Worm (Caenorhabditis elegans) whole organism, late embryonic: ENCODE data around the gene ntl-2.

ENCODE experiments used
- C38D4.7 ChIP-seq: fragments of 200-800 bp; sonication (Bioruptor generic); optimal IDR thresholded peaks from 2 replicates; lab custom pipeline; 2018; ENCODE audit warnings: mild to moderate bottlenecking, missing genetic modification characterization, moderate library complexity, missing compliant biosample characterization
- K02D7.2 ChIP-seq: sonication (generic microtip); optimal IDR thresholded peaks from 2 replicates; lab custom pipeline; 2017; ENCODE audit warnings: mild to moderate bottlenecking, missing genetic modification characterization, missing compliant biosample characterization
- ahr-1 ChIP-seq: sonication (generic microtip); optimal IDR thresholded peaks from 2 replicates; lab custom pipeline; 2016; ENCODE audit warnings: missing genetic modification characterization, missing compliant biosample characterization
- ama-1 ChIP-seq: fragments of 150-350 bp; optimal IDR thresholded peaks from 2 replicates; lab custom pipeline; 2014
- ceh-18 ChIP-seq: sonication (generic microtip); optimal IDR thresholded peaks from 2 replicates; lab custom pipeline; 2016; ENCODE audit warnings: missing genetic modification characterization, missing compliant biosample characterization
- ceh-19 ChIP-seq: fragments of 200-800 bp; sonication (Bioruptor generic); optimal IDR thresholded peaks from 2 replicates; lab custom pipeline; 2018; ENCODE audit warnings: mild to moderate bottlenecking, missing genetic modification characterization, missing compliant biosample characterization
- ceh-2 ChIP-seq: sonication (generic microtip); optimal IDR thresholded peaks from 2 replicates; lab custom pipeline; 2016; ENCODE audit warnings: missing genotype, missing genetic modification characterization, missing compliant biosample characterization
- ceh-31 ChIP-seq: sonication (generic microtip); optimal IDR thresholded peaks from 2 replicates; lab custom pipeline; 2016; ENCODE audit warnings: missing genetic modification characterization, missing compliant biosample characterization
- ceh-34 ChIP-seq: sonication (generic microtip); optimal IDR thresholded peaks from 2 replicates; lab custom pipeline; 2016; ENCODE audit warnings: mild to moderate bottlenecking, missing genetic modification characterization, missing compliant biosample characterization
- ceh-45 ChIP-seq: fragments of 200-800 bp; sonication (Bioruptor generic); IDR thresholded peaks from 2 replicates; pipeline ENCODE4 v1.3.6; 2022; ENCODE audit warnings: missing genetic modification reagents, missing genetic modification characterization, missing compliant biosample characterization
- dmd-4 ChIP-seq: sonication (generic microtip); optimal IDR thresholded peaks from 2 replicates; lab custom pipeline; 2016; ENCODE audit warnings: borderline replicate concordance, missing genetic modification characterization, missing compliant biosample characterization
- dve-1 ChIP-seq: sonication (generic microtip); optimal IDR thresholded peaks from 2 replicates; lab custom pipeline; 2017; ENCODE audit warnings: antibody characterized with exemption, mild to moderate bottlenecking, missing genetic modification characterization, missing compliant biosample characterization
- ets-4 ChIP-seq: sonication (generic microtip); optimal IDR thresholded peaks from 2 replicates; lab custom pipeline; 2016; ENCODE audit warnings: missing genetic modification characterization, missing compliant biosample characterization
- fax-1 ChIP-seq: sonication (generic microtip); optimal IDR thresholded peaks from 2 replicates; lab custom pipeline; 2016; ENCODE audit warnings: missing genotype, missing genetic modification characterization, missing compliant biosample characterization
- fkh-10 ChIP-seq: fragments of 150-350 bp; optimal IDR thresholded peaks from 2 replicates; lab custom pipeline; 2014; ENCODE audit warnings: missing biosample characterization, missing genetic modification reagents, missing genetic modification characterization
- gmeb-2 ChIP-seq: sonication (generic microtip); optimal IDR thresholded peaks from 2 replicates; lab custom pipeline; 2016; ENCODE audit warnings: missing genetic modification characterization, inconsistent platforms, missing compliant biosample characterization
- hlh-30 ChIP-seq: sonication (generic microtip); optimal IDR thresholded peaks from 2 replicates; lab custom pipeline; 2017; ENCODE audit warnings: antibody characterized with exemption, missing genetic modification characterization, missing compliant biosample characterization; ENCODE audit not compliant: insufficient read depth
- hlh-6 ChIP-seq: sonication (generic microtip); optimal IDR thresholded peaks from 2 replicates; lab custom pipeline; 2016; ENCODE audit warnings: missing genotype, missing genetic modification characterization, missing compliant biosample characterization
- lim-6 ChIP-seq: sonication (generic microtip); optimal IDR thresholded peaks from 2 replicates; lab custom pipeline; 2016; ENCODE audit warnings: missing genetic modification characterization, missing compliant biosample characterization
- lin-11 ChIP-seq: fragments of 200-800 bp; sonication (Bioruptor generic); optimal IDR thresholded peaks from 2 replicates; lab custom pipeline; 2018; ENCODE audit warnings: mild to moderate bottlenecking, missing genetic modification characterization, missing compliant biosample characterization
- nhr-232 ChIP-seq: sonication (generic microtip); optimal IDR thresholded peaks from 2 replicates; lab custom pipeline; 2016; ENCODE audit warnings: missing genetic modification characterization, missing compliant biosample characterization
- npax-4 ChIP-seq: sonication (generic microtip); optimal IDR thresholded peaks from 2 replicates; lab custom pipeline; 2016; ENCODE audit warnings: missing genetic modification characterization, missing compliant biosample characterization
- odd-2 ChIP-seq: sonication (generic microtip); optimal IDR thresholded peaks from 2 replicates; lab custom pipeline; 2017; ENCODE audit warnings: antibody characterized with exemption, mild to moderate bottlenecking, missing genetic modification characterization, missing compliant biosample characterization
- pat-9 ChIP-seq: fragments of 200-800 bp; sonication (Bioruptor generic); optimal IDR thresholded peaks from 2 replicates; lab custom pipeline; 2018; ENCODE audit warnings: mild to moderate bottlenecking, missing genetic modification characterization, moderate library complexity, missing compliant biosample characterization
- pax-1 ChIP-seq: fragments of 150-350 bp; optimal IDR thresholded peaks from 2 replicates; lab custom pipeline; 2014; ENCODE audit warnings: missing biosample characterization, missing genetic modification characterization
- pha-2 ChIP-seq: sonication (generic microtip); optimal IDR thresholded peaks from 2 replicates; lab custom pipeline; 2017; ENCODE audit warnings: mild to moderate bottlenecking, missing genetic modification characterization, missing compliant biosample characterization
- pha-4 ChIP-seq: fragments of 150-350 bp; optimal IDR thresholded peaks from 2 replicates; lab custom pipeline; 2018; ENCODE audit warnings: missing biosample characterization, missing genetic modification reagents, missing genetic modification characterization
- pqm-1 ChIP-seq: sonication (generic microtip); optimal IDR thresholded peaks from 2 replicates; lab custom pipeline; 2016; ENCODE audit warnings: missing genetic modification characterization, missing compliant biosample characterization
- rnt-1 ChIP-seq: sonication (generic microtip); optimal IDR thresholded peaks from 2 replicates; lab custom pipeline; 2016; ENCODE audit warnings: missing genetic modification characterization, missing compliant biosample characterization
- sdc-2 ChIP-seq: sonication (generic microtip); optimal IDR thresholded peaks from 2 replicates; lab custom pipeline; 2016; ENCODE audit warnings: missing genotype, missing genetic modification characterization, missing compliant biosample characterization
- sox-2 ChIP-seq: fragments of 200-800 bp; sonication (Bioruptor generic); IDR thresholded peaks from 2 replicates; pipeline ENCODE4 v1.3.6; 2022; ENCODE audit warnings: missing genetic modification reagents, missing genetic modification characterization, missing compliant biosample characterization
- tbx-2 ChIP-seq: sonication (generic microtip); optimal IDR thresholded peaks from 2 replicates; lab custom pipeline; 2016; ENCODE audit warnings: missing genetic modification characterization, missing compliant biosample characterization
- tbx-7 ChIP-seq: sonication (generic microtip); optimal IDR thresholded peaks from 2 replicates; lab custom pipeline; 2016; ENCODE audit warnings: missing genotype, missing genetic modification characterization, missing compliant biosample characterization
- unc-42 ChIP-seq: sonication (generic microtip); optimal IDR thresholded peaks from 2 replicates; lab custom pipeline; 2016; ENCODE audit warnings: missing genotype, missing genetic modification characterization, missing compliant biosample characterization
- unc-55 ChIP-seq: sonication (generic microtip); optimal IDR thresholded peaks from 2 replicates; lab custom pipeline; 2017; ENCODE audit warnings: missing biosample characterization, missing genetic modification reagents, missing genetic modification characterization

The ntl-2 gene

DNA sequence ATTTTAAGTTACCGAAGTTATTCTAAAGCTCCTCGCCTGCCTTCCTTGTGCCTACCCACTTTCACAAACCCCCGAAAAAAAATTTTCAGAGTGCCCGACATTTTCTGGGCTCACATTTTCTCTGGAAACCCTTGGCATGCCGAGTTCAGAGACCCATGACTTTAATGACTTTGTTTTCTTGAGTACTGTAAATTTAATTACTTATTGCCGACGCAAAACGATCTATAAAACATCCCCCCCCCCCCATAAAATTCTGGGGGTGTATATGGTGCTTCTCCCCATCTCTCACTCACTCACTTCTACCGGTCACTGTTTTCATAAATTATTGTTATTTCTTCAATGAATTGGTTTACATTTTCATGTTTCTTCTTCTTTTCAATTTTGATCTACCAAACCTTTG, 8.3 kb downstream of the ntl-2 start, which contains the start of gene try-9:
Gene try-9, plus strand, starts transcription at position 301 of the 400 bp plus-strand sequence.
- TF ChIP-seq pha-2 (tag; lab: Kevin White, UChicago), result no peak
- no peak for TF ChIP-seq tbx-7 (tag; lab: Kevin White, UChicago)
- TF ChIP-seq dve-1 (tag; lab: Kevin White, UChicago), result no peak
- TF ChIP-seq ceh-2, result no peak
- TF ChIP-seq, all 69 proteins: peak for 0

DNA sequence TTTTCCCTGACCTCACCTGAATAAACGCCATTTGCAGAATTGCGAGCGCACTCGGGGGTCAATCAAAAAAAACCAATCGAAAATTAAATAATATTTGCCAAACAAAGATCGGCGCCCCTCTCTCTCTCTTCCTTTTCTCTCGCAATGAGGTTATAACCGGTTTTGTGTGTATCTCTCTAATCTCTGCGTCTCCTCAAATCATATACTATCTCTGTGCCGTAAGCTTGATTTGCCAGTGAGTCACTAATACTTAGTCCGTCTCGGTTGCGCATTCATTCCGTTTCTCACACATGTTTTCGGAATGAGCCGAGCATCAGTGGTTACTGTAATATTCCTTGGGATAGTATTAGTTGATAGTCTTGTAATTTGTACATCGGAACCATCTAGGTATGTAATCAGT, 14.2 kb downstream of the ntl-2 start:
- no peak for TF ChIP-seq rnt-1
- no peak for TF ChIP-seq npax-4 (tag; lab: Kevin White, UChicago)
- no peak for TF ChIP-seq unc-55 (GFP tag; lab: Kevin White, UChicago)

DNA sequence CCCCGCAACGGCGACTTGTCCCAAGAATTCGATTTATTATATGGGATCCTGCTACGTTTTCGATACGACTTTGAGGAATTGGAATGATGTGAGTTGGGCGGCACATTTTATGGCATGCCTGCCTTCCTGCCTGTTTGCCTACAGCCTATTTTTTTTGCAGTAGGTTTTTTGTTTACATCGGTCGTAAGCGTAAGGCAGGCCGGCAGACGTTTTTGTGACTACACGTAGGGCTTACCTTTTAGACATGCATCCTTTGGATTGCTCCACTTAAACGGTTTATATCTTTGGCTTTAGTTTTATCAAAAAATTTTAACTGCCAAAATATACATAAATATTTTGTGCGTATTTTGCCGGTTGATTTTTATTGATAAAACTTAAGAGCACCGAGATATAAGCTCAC, 17.0 kb downstream of the ntl-2 start:
- TF ChIP-seq lim-6, result no peak
- TF ChIP-seq tbx-7 (tag; lab: Kevin White, UChicago), result no peak
- no peak for TF ChIP-seq odd-2 (tag; lab: Kevin White, UChicago)
- no peak for TF ChIP-seq unc-42
- no peak for TF ChIP-seq nhr-232 (tag; lab: Kevin White, UChicago)
- TF ChIP-seq tbx-2 (tag; lab: Kevin White, UChicago), result no peak
- TF ChIP-seq pat-9 (tag; lab: Kevin White, UChicago), result no peak
- no peak for TF ChIP-seq pqm-1 (tag; lab: Kevin White, UChicago)
- no peak for TF ChIP-seq fax-1 (tag; lab: Kevin White, UChicago)
- TF ChIP-seq ceh-31 (tag; lab: Kevin White, UChicago), result no peak
- TF ChIP-seq C38D4.7 (GFP tag; lab: Kevin White, UChicago), result no peak
- no peak for TF ChIP-seq sdc-2 (tag; lab: Kevin White, UChicago)
- no peak for TF ChIP-seq ceh-45 (GFP tag; lab: Robert Waterston, UW)
- no peak for TF ChIP-seq ceh-34 (tag; lab: Kevin White, UChicago)
- no peak for TF ChIP-seq ama-1 (lab: Kevin White, UChicago)
- no peak for TF ChIP-seq fkh-10
- TF ChIP-seq sox-2, result no peak
- TF ChIP-seq hlh-6, result no peak

ce11 chrII:4358765-4359164, 17.5 kb downstream of the ntl-2 start, which contains the start of gene lat-2:
Gene lat-2, plus strand, starts transcription at chrII:4359065.
- TF ChIP-seq ceh-18 (tag; lab: Kevin White, UChicago) (no peak), lin-11 (no peak), unc-42 (no peak), ceh-19 (GFP tag; lab: Kevin White, UChicago) (no peak), ets-4 (tag; lab: Kevin White, UChicago) (no peak), gmeb-2 (no peak), npax-4 (tag; lab: Kevin White, UChicago) (no peak), pha-4 (tag; lab: Kevin White, UChicago) (no peak)

DNA sequence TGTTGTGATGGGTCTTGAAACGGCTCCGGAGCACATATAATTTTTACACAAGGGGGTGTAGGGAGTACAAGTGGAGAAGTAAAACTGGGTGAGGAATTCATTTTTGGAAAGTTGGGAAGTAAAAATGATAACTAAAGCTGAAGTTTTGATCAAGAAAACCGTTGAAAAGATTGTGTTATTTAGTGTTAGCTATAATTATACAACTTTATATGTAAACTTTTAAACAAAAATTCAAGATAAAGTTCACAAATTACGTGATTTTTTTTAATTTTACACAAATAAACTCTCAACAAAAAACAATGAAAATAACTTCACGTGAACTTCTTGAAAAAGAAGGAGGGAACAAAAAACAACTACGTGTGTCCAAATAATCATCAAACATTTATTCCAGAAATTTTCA, 21.0 kb downstream of the ntl-2 start, which contains the start of the genes H20J04.7 and H20J04.1:
Gene H20J04.7, minus strand, starts transcription at position 101 of the 400 bp plus-strand sequence.
Gene H20J04.1, plus strand, starts transcription at position 397 of the 400 bp plus-strand sequence.
- no peak for TF ChIP-seq ceh-31 (tag; lab: Kevin White, UChicago)
- TF ChIP-seq, all 69 proteins: peak for 0

DNA sequence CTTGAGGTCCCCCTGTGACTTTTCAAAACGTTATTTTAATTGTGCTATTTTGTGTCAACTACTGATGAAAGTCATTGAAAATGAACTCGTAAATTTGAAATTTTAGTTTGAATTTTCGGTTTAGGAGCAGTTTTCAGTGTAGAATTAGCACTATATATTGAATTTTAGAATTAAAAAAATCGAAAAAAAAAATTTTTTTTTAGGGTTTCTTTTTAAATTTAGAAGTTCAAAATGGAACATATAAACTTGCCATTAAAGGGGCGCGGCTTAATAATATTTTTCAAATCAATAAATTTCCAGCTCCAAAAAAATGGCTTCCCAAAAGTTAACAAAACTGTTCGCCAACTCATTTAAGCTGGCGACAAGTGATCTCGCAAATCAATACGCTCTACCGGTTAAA, 25.4 kb downstream of the ntl-2 start, which contains the start of gene H20J04.9:
Gene H20J04.9, plus strand, starts transcription at position 301 of the 400 bp plus-strand sequence.
- TF ChIP-seq dmd-4 (tag; lab: Kevin White, UChicago), result no peak
- no peak for TF ChIP-seq unc-42
- no peak for TF ChIP-seq ahr-1 (tag; lab: Kevin White, UChicago)
- no peak for TF ChIP-seq pax-1 (tag; lab: Kevin White, UChicago)
- TF ChIP-seq K02D7.2 (tag; lab: Kevin White, UChicago), result no peak
- no peak for TF ChIP-seq fax-1 (tag; lab: Kevin White, UChicago)
- TF ChIP-seq hlh-30 (tag; lab: Kevin White, UChicago), result no peak
